Worm (Caenorhabditis elegans): ENCODE results near the gene svh-1.

Gene svh-1

ce11 chrIV:8203555-8203954 is 2.9 kb upstream of the svh-1 start:
- TF ChIP-seq tbx-7 (tag; optimal IDR thresholded peaks at IDR 0.05) (no peak), ceh-14 (tag; optimal IDR thresholded peaks at IDR 0.05) (no peak), elt-4 (tag; optimal IDR thresholded peaks at IDR 0.05) (no peak), pag-3 (tag; optimal IDR thresholded peaks at IDR 0.05; ENCODE audit: borderline replicate concordance) (no peak), ref-2 (tag; optimal IDR thresholded peaks at IDR 0.05) (no peak), gmeb-2 (tag; optimal IDR thresholded peaks at IDR 0.05) (no peak), ahr-1 (tag; optimal IDR thresholded peaks at IDR 0.05) (no peak), nfya-1 (tag; optimal IDR thresholded peaks at IDR 0.05) (no peak), ceh-24 (tag; optimal IDR thresholded peaks at IDR 0.05) (no peak), T23F11.4 (GFP tag; optimal IDR thresholded peaks at IDR 0.05) (no peak), unc-42 (tag; optimal IDR thresholded peaks at IDR 0.05) (no peak), pqm-1 (tag; optimal IDR thresholded peaks at IDR 0.05) (no peak), C08G9.2 (tag; optimal IDR thresholded peaks at IDR 0.05) (no peak), ceh-9 (tag; optimal IDR thresholded peaks at IDR 0.05) (no peak)

DNA sequence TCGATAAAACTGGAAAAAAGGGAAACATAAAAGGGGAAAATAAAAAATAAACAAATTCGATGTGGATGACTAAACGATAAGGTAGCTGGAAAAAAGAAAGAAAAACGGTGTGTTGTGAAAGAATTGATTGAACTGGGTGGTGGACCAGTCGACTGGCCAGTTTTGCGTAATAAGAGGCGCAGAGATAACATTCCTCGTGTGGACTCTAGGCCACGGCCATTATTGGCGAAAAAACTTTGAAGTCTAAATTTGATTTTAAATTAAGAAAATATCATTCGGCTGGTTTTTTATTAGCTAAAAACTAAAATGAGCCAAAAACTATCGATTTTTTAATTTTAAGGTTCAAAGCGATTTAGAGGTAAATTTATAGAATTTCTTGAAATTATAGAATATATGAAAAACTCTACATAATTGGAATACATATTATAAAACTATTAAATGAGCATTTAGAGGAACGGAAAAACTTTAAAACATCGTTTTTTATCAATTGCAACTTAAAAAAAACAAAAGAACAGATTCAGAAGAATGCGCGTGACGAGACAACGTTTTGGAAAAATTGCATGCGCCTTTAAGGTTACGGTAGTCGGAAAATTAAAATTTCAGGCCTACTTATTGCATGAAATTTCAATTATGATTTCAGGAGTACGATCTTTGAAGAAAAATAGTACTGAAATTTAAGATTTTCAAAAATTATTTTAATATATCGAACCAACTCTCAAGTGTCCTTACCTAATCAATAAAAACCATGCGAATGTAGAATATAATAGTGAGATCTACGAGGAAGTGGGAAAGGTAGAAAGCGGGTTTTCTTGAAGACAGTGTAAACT is 929 bp upstream of the svh-1 start, which contains the start of gene hgrs-1:
TSS of gene hgrs-1 (minus strand) at position 777 of the 827 bp plus-strand sequence.
- TF ChIP-seq ceh-31 (tag; optimal IDR thresholded peaks at IDR 0.05) (peak; percentile 25), nfya-1 (tag; optimal IDR thresholded peaks at IDR 0.05) (peak; percentile 29), ets-4 (tag; optimal IDR thresholded peaks at IDR 0.05) (no peak)

DNA sequence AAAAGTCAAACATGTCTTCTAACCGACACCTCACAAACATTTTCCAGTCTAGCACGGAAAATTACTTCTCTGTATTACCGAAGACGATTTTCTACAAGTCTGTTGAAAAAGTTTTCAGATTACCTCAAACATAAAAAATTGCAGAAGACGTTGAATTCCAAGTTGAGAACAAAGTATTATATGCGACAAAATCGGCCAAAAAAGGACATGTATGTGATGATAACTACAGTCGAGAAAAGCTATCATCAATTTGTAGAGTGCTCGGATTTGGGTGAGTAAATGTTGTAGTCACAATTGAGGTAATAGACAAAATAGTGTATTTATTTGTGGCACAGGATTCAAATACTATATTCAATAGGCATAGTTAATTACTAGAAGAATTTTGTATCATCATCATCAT is 2.4 kb downstream of the svh-1 start:
- TF ChIP-seq che-1 (tag; optimal IDR thresholded peaks at IDR 0.05) (no peak), pros-1 (tag; optimal IDR thresholded peaks at IDR 0.05) (no peak), zip-5 (tag; optimal IDR thresholded peaks at IDR 0.05) (no peak), ama-1 (optimal IDR thresholded peaks at IDR 0.05) (no peak), nhr-232 (tag; optimal IDR thresholded peaks at IDR 0.05) (no peak), unc-86 (tag; optimal IDR thresholded peaks at IDR 0.05) (no peak), T23F11.4 (GFP tag; optimal IDR thresholded peaks at IDR 0.05) (no peak), elt-2 (tag; optimal IDR thresholded peaks at IDR 0.05) (no peak), eyg-1 (tag; optimal IDR thresholded peaks at IDR 0.05) (no peak), F13H6.1 (tag; optimal IDR thresholded peaks at IDR 0.05) (no peak), ceh-30 (tag; optimal IDR thresholded peaks at IDR 0.05) (no peak), lin-11 (tag; optimal IDR thresholded peaks at IDR 0.05) (no peak), ref-2 (tag; optimal IDR thresholded peaks at IDR 0.05) (no peak), ceh-48 (tag; optimal IDR thresholded peaks at IDR 0.05) (no peak), odd-2 (tag; optimal IDR thresholded peaks at IDR 0.05) (no peak), lim-6 (tag; optimal IDR thresholded peaks at IDR 0.05) (no peak), unc-42 (tag; optimal IDR thresholded peaks at IDR 0.05) (no peak)

- TF ChIP-seq syd-9 (tag; optimal IDR thresholded peaks at IDR 0.05) (no peak), unc-55 (GFP tag; optimal IDR thresholded peaks at IDR 0.05) (no peak)
These were observed 3.9 kb downstream of the svh-1 start, which contains the start of gene C07G1.6 for ce11 chrIV:8210300-8210699. Gene C07G1.6 (minus strand): TSS chrIV:8210400.

DNA sequence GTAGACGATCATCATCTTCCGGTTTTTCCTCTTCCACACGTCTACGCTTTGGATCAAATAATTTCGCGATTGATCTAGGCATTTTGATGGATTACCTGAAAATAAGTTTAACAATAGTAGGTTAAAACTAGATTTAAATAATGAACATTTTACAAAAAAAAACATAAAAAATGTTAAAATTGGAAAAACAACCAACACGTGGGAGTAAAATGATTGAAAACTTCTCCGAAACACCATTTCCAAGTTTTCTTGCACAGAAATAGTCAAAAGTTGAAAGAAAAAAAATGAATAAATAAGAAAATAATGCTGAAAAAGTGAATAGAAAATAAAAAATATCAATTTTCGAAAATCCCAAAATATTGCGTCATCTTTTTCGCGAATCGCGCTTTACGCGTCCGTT is 5.3 kb downstream of the svh-1 start, which contains the start of gene C07G1.7:
TSS of gene C07G1.7 (minus strand) at position 101 of the 400 bp plus-strand sequence.
- TF ChIP-seq Y22D7AL.16 (tag; optimal IDR thresholded peaks at IDR 0.05) (no peak), pqm-1 (tag; optimal IDR thresholded peaks at IDR 0.05) (no peak), elt-2 (tag; optimal IDR thresholded peaks at IDR 0.05) (no peak), nfya-1 (tag; optimal IDR thresholded peaks at IDR 0.05) (no peak), pha-2 (tag; optimal IDR thresholded peaks at IDR 0.05) (no peak), pax-1 (tag; optimal IDR thresholded peaks at IDR 0.05) (no peak), npax-4 (tag; optimal IDR thresholded peaks at IDR 0.05) (no peak), dve-1 (tag; optimal IDR thresholded peaks at IDR 0.05) (no peak), F13H6.1 (tag; optimal IDR thresholded peaks at IDR 0.05) (no peak), hlh-15 (tag; optimal IDR thresholded peaks at IDR 0.05) (no peak), pag-3 (tag; optimal IDR thresholded peaks at IDR 0.05; ENCODE audit: borderline replicate concordance) (no peak), pros-1 (tag; optimal IDR thresholded peaks at IDR 0.05) (no peak), madf-2 (tag; optimal IDR thresholded peaks at IDR 0.05) (no peak), lim-6 (tag; optimal IDR thresholded peaks at IDR 0.05) (no peak), tbx-7 (tag; optimal IDR thresholded peaks at IDR 0.05) (no peak), hlh-6 (tag; optimal IDR thresholded peaks at IDR 0.05) (no peak), ceh-24 (tag; optimal IDR thresholded peaks at IDR 0.05) (no peak), ref-2 (tag; optimal IDR thresholded peaks at IDR 0.05) (no peak), rnt-1 (tag; optimal IDR thresholded peaks at IDR 0.05) (no peak)

All from whole organism, late embryonic.